Fruit fly (Drosophila melanogaster) whole organism, wandering third instar larva: Measurements from ENCODE around the gene CG43347.

Source experiments
- Abd-B ChIP-seq: fragments of >200 bp; optimal IDR thresholded peaks from 2 replicates; lab custom pipeline; 2017; ENCODE audit warnings: missing biosample characterization, missing genetic modification characterization
- CG32264 ChIP-seq: fragments of 200-800 bp; sonication (Bioruptor generic); optimal IDR thresholded peaks from 2 replicates; lab custom pipeline; 2016; ENCODE audit warnings: missing biosample characterization, missing genetic modification characterization
- fru ChIP-seq: fragments of 200-800 bp; sonication (Bioruptor generic); optimal IDR thresholded peaks from 3 replicates; lab custom pipeline; 2016; ENCODE audit warnings: missing biosample characterization, mild to moderate bottlenecking, missing genetic modification characterization
- jim ChIP-seq: fragments of 175-275, 200-325 bp; sonication (Bioruptor generic); optimal IDR thresholded peaks from 2 replicates; lab custom pipeline; 2016; ENCODE audit warnings: missing biosample characterization, mild to moderate bottlenecking, missing genetic modification characterization
- sage ChIP-seq: fragments of 200-800 bp; sonication (Bioruptor generic); optimal IDR thresholded peaks from 2 replicates; lab custom pipeline; 2016; ENCODE audit warnings: missing biosample characterization, mild to moderate bottlenecking, missing genetic modification characterization
- sv ChIP-seq: fragments of 200-800 bp; sonication (Bioruptor generic); optimal IDR thresholded peaks from 3 replicates; lab custom pipeline; 2016; ENCODE audit warnings: missing biosample characterization, missing genetic modification characterization
- usp ChIP-seq: fragments of >200 bp; optimal IDR thresholded peaks from 2 replicates; lab custom pipeline; 2017; ENCODE audit warnings: missing biosample characterization, missing genetic modification characterization

dm6 chrX:10620144-10621005, at the start of gene CG43347:
- TF ChIP-seq sage: no peak
- TF ChIP-seq fru (GFP tag; lab: Kevin White, UChicago): peak; percentile 31
- TF ChIP-seq Abd-B (GFP tag; lab: Kevin White, UChicago): no peak
- TF ChIP-seq sv: no peak
- no peak for TF ChIP-seq usp
- TF ChIP-seq jim: no peak
- no peak for TF ChIP-seq CG32264 (GFP tag; lab: Kevin White, UChicago)
